1 fruit fly cellular context compared by ENCODE assay signal in the genomic region with DNA sequence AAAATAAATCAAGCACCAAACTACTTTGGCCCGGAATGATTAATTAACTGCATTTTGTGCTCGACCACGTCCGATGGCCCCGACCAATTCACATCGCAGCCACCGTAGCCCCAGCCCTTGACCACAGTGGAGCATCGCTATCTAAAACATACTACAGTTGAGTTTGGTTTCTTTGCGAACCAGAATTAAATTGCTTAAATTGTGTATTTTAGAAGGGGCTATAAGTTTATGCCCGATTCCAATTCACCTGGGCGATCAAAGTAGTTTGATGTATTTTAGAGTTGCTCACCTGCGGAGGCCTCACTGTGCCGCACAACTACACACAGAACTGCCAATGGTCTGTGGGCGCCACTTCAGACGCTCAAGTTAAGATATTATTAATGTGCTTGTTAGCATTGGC.
TF ChIP-seq lines count a peak whose summit lies in the region.

No protein-coding gene starts in this region.

TF ChIP-seq in whole organism, embryonic, 481 proteins besides CTCF, POLR2A, EP300 and RAD21 (continued from another document and continues in another):
- TF ChIP-seq CG2875 (GFP tag; optimal IDR thresholded peaks at IDR 0.05; lab: Kevin White, UChicago) = no peak
- no peak for TF ChIP-seq CG18262 (tag; optimal IDR thresholded peaks at IDR 0.05; lab: Kevin White, UChicago)
- TF ChIP-seq CG9932 (GFP tag; IDR thresholded peaks at IDR 0.05; lab: Robert Waterston, UW) = 0 out of 2 replicates have a peak, but pooled peaks have one; percentile 19
- TF ChIP-seq chinmo (GFP tag; IDR thresholded peaks at IDR 0.05; lab: Robert Waterston, UW; ENCODE audit: partially characterized antibody) = no peak
- TF ChIP-seq chm (GFP tag; IDR thresholded peaks at IDR 0.05; lab: Robert Waterston, UW) = no peak
- no peak for TF ChIP-seq CG3838 (GFP tag; optimal IDR thresholded peaks at IDR 0.05; lab: Kevin White, UChicago)
- no peak for TF ChIP-seq CG11456 (GFP tag; IDR thresholded peaks at IDR 0.05; lab: Robert Waterston, UW)
- no peak for TF ChIP-seq Nf-YC (tag; optimal IDR thresholded peaks at IDR 0.05; lab: Kevin White, UChicago)
- TF ChIP-seq CG9215 (GFP tag; IDR thresholded peaks at IDR 0.05; lab: Robert Waterston, UW) = peak; percentile 30; the same call in 1 of the 2 replicates
- 0 out of 2 replicates have a peak, but pooled peaks have one; percentile 9 for TF ChIP-seq Ptx1 (GFP tag; IDR thresholded peaks at IDR 0.05; lab: Robert Waterston, UW)
- TF ChIP-seq slbo (GFP tag; IDR thresholded peaks at IDR 0.05; lab: Robert Waterston, UW) = peak; percentile 37; the same call in 1 of the 2 replicates
- TF ChIP-seq CHES-1-like (GFP tag; optimal IDR thresholded peaks at IDR 0.05; lab: Kevin White, UChicago) = no peak
- TF ChIP-seq Taf1 (GFP tag; IDR thresholded peaks at IDR 0.05; lab: Robert Waterston, UW) = no peak
- TF ChIP-seq Hey (tag; optimal IDR thresholded peaks at IDR 0.05; lab: Kevin White, UChicago) = no peak
- no peak for TF ChIP-seq slp2 (GFP tag; optimal IDR thresholded peaks at IDR 0.05; lab: Kevin White, UChicago)
- no peak for TF ChIP-seq nau (GFP tag; optimal IDR thresholded peaks at IDR 0.05; lab: Kevin White, UChicago)
- TF ChIP-seq zen (tag; optimal IDR thresholded peaks at IDR 0.05; lab: Kevin White, UChicago) = no peak
- TF ChIP-seq Scr (GFP tag; IDR thresholded peaks at IDR 0.05; lab: Robert Waterston, UW; ENCODE audit: partially characterized antibody) = no peak
- no peak for TF ChIP-seq wor (GFP tag; IDR thresholded peaks at IDR 0.05; lab: Robert Waterston, UW)
- no peak for TF ChIP-seq Fer3 (tag; optimal IDR thresholded peaks at IDR 0.05; lab: Kevin White, UChicago)
- TF ChIP-seq D19A (tag; optimal IDR thresholded peaks at IDR 0.05; lab: Kevin White, UChicago) = no peak
- TF ChIP-seq yki (optimal IDR thresholded peaks at IDR 0.05; lab: Kevin White, UChicago) = no peak
- TF ChIP-seq CG6254 (GFP tag; optimal IDR thresholded peaks at IDR 0.05; lab: Kevin White, UChicago) = no peak
- TF ChIP-seq CG17385 (GFP tag; optimal IDR thresholded peaks at IDR 0.05; lab: Kevin White, UChicago) = no peak
- TF ChIP-seq Atf3 (GFP tag; optimal IDR thresholded peaks at IDR 0.05; lab: Kevin White, UChicago) = no peak
- TF ChIP-seq sima (GFP tag; optimal IDR thresholded peaks at IDR 0.05; lab: Kevin White, UChicago) = no peak
- no peak for TF ChIP-seq CG14710 (tag; optimal IDR thresholded peaks at IDR 0.05; lab: Kevin White, UChicago)
- TF ChIP-seq insv (GFP tag; optimal IDR thresholded peaks at IDR 0.05; lab: Kevin White, UChicago) = no peak
- no peak for TF ChIP-seq H15 (GFP tag; IDR thresholded peaks at IDR 0.05; lab: Robert Waterston, UW)
- no peak for TF ChIP-seq Spps (tag; optimal IDR thresholded peaks at IDR 0.05; lab: Kevin White, UChicago)
- no peak for TF ChIP-seq CG14014 (GFP tag; IDR thresholded peaks at IDR 0.05; lab: Robert Waterston, UW)
- no peak for TF ChIP-seq wek (GFP tag; optimal IDR thresholded peaks at IDR 0.05; lab: Kevin White, UChicago)
- no peak for TF ChIP-seq jumu (GFP tag; optimal IDR thresholded peaks at IDR 0.05; lab: Kevin White, UChicago)
- TF ChIP-seq sens-2 (GFP tag; IDR thresholded peaks at IDR 0.05; lab: Robert Waterston, UW) = no peak
- no peak for TF ChIP-seq sr (GFP tag; IDR thresholded peaks at IDR 0.05; lab: Robert Waterston, UW)
- no peak for TF ChIP-seq CG13775 (GFP tag; optimal IDR thresholded peaks at IDR 0.05; lab: Kevin White, UChicago)
- no peak for TF ChIP-seq al (GFP tag; IDR thresholded peaks at IDR 0.05; lab: Robert Waterston, UW)
- peak; percentile 18; the same call in 1 of the 2 replicates for TF ChIP-seq H2.0 (GFP tag; IDR thresholded peaks at IDR 0.05; lab: Robert Waterston, UW)
- no peak for TF ChIP-seq ems (GFP tag; optimal IDR thresholded peaks at IDR 0.05; lab: Kevin White, UChicago)
- TF ChIP-seq CG1603 (tag; optimal IDR thresholded peaks at IDR 0.05; lab: Kevin White, UChicago) = peak; percentile 26
- no peak for TF ChIP-seq CG4282 (GFP tag; optimal IDR thresholded peaks at IDR 0.05; lab: Kevin White, UChicago)
- peak; percentile 16; the same call in 1 of the 2 replicates for TF ChIP-seq vvl (GFP tag; IDR thresholded peaks at IDR 0.05; lab: Robert Waterston, UW)
- TF ChIP-seq CG12659 (GFP tag; optimal IDR thresholded peaks at IDR 0.05; lab: Kevin White, UChicago) = no peak
- TF ChIP-seq ssp (GFP tag; IDR thresholded peaks at IDR 0.05; lab: Robert Waterston, UW) = no peak
- no peak for TF ChIP-seq HLH4C (GFP tag; IDR thresholded peaks at IDR 0.05; lab: Robert Waterston, UW; ENCODE audit: partially characterized antibody)
- no peak for TF ChIP-seq CG17912 (GFP tag; optimal IDR thresholded peaks at IDR 0.05; lab: Kevin White, UChicago)
- TF ChIP-seq CG31224 (GFP tag; IDR thresholded peaks at IDR 0.05; lab: Robert Waterston, UW) = no peak
- no peak for TF ChIP-seq sd (tag; optimal IDR thresholded peaks at IDR 0.05; lab: Kevin White, UChicago)
- TF ChIP-seq luna (GFP tag; optimal IDR thresholded peaks at IDR 0.05; lab: Kevin White, UChicago) = no peak
- no peak for TF ChIP-seq jing (GFP tag; optimal IDR thresholded peaks at IDR 0.05; lab: Kevin White, UChicago)
- no peak for TF ChIP-seq btn (GFP tag; optimal IDR thresholded peaks at IDR 0.05; lab: Kevin White, UChicago)
- no peak for TF ChIP-seq pho (GFP tag; optimal IDR thresholded peaks at IDR 0.05; lab: Kevin White, UChicago)
- no peak for TF ChIP-seq exex (tag; optimal IDR thresholded peaks at IDR 0.05; lab: Kevin White, UChicago)
- TF ChIP-seq stwl (tag; optimal IDR thresholded peaks at IDR 0.05; lab: Kevin White, UChicago) = no peak
- TF ChIP-seq CG14050 (GFP tag; IDR thresholded peaks at IDR 0.05; lab: Robert Waterston, UW) = no peak
- no peak for TF ChIP-seq Dip2 (GFP tag; IDR thresholded peaks at IDR 0.05; lab: Robert Waterston, UW)
- no peak for TF ChIP-seq ro (GFP tag; IDR thresholded peaks at IDR 0.05; lab: Robert Waterston, UW)
- TF ChIP-seq hbn (GFP tag; IDR thresholded peaks at IDR 0.05; lab: Robert Waterston, UW; ENCODE audit: partially characterized antibody) = no peak
- no peak for TF ChIP-seq emc (GFP tag; optimal IDR thresholded peaks at IDR 0.05; lab: Kevin White, UChicago)
- no peak for TF ChIP-seq C15 (GFP tag; IDR thresholded peaks at IDR 0.05; lab: Robert Waterston, UW)
- no peak for TF ChIP-seq lilli (GFP tag; optimal IDR thresholded peaks at IDR 0.05; lab: Kevin White, UChicago)
- no peak for TF ChIP-seq CG8478 (optimal IDR thresholded peaks at IDR 0.05; lab: Kevin White, UChicago)
- no peak for TF ChIP-seq CG10565 (GFP tag; optimal IDR thresholded peaks at IDR 0.05; lab: Kevin White, UChicago)
- no peak for TF ChIP-seq sug (tag; optimal IDR thresholded peaks at IDR 0.05; lab: Kevin White, UChicago)
- TF ChIP-seq bigmax (GFP tag; optimal IDR thresholded peaks at IDR 0.05; lab: Kevin White, UChicago) = no peak
- TF ChIP-seq Lhr (GFP tag; optimal IDR thresholded peaks at IDR 0.05; lab: Kevin White, UChicago) = no peak
- no peak for TF ChIP-seq trem (tag; optimal IDR thresholded peaks at IDR 0.05; lab: Kevin White, UChicago)
- TF ChIP-seq CG6689 (GFP tag; IDR thresholded peaks at IDR 0.05; lab: Robert Waterston, UW) = no peak
- no peak for TF ChIP-seq slou (GFP tag; optimal IDR thresholded peaks at IDR 0.05; lab: Kevin White, UChicago)
- TF ChIP-seq nmo (GFP tag; optimal IDR thresholded peaks at IDR 0.05; lab: Kevin White, UChicago) = no peak
- TF ChIP-seq CG1792 (GFP tag; optimal IDR thresholded peaks at IDR 0.05; lab: Kevin White, UChicago) = no peak
- TF ChIP-seq Kr (GFP tag; optimal IDR thresholded peaks at IDR 0.05; lab: Kevin White, UChicago) = no peak
- TF ChIP-seq CG4730 (GFP tag; IDR thresholded peaks at IDR 0.05; lab: Robert Waterston, UW) = no peak
- no peak for TF ChIP-seq pfk (GFP tag; optimal IDR thresholded peaks at IDR 0.05; lab: Kevin White, UChicago)
- TF ChIP-seq bowl (GFP tag; IDR thresholded peaks at IDR 0.05; lab: Robert Waterston, UW) = no peak
- TF ChIP-seq E2f1 (GFP tag; IDR thresholded peaks at IDR 0.05; lab: Robert Waterston, UW) = peak; percentile 43; the same call in 1 of the 2 replicates
- TF ChIP-seq CG17612 (GFP tag; IDR thresholded peaks at IDR 0.05; lab: Robert Waterston, UW) = no peak
- TF ChIP-seq CG2116 (GFP tag; optimal IDR thresholded peaks at IDR 0.05; lab: Kevin White, UChicago) = no peak
- no peak for TF ChIP-seq croc (GFP tag; conservative IDR thresholded peaks at IDR 0.05; lab: Robert Waterston, UW)
- no peak for TF ChIP-seq Asciz (GFP tag; optimal IDR thresholded peaks at IDR 0.05; lab: Kevin White, UChicago)
- no peak for TF ChIP-seq pros (GFP tag; optimal IDR thresholded peaks at IDR 0.05; lab: Kevin White, UChicago)
- no peak for TF ChIP-seq HmgD (GFP tag; optimal IDR thresholded peaks at IDR 0.05; lab: Kevin White, UChicago)
- no peak for TF ChIP-seq chn (GFP tag; optimal IDR thresholded peaks at IDR 0.05; lab: Kevin White, UChicago)
- no peak for TF ChIP-seq CG12744 (GFP tag; optimal IDR thresholded peaks at IDR 0.05; lab: Kevin White, UChicago)
- no peak for TF ChIP-seq CG8388 (GFP tag; optimal IDR thresholded peaks at IDR 0.05; lab: Kevin White, UChicago)
- TF ChIP-seq NFAT (GFP tag; IDR thresholded peaks at IDR 0.05; lab: Robert Waterston, UW) = no peak
- no peak for TF ChIP-seq vnd (GFP tag; IDR thresholded peaks at IDR 0.05; lab: Robert Waterston, UW; ENCODE audit: partially characterized antibody)
- TF ChIP-seq sqz (GFP tag; optimal IDR thresholded peaks at IDR 0.05; lab: Kevin White, UChicago) = no peak
- no peak for TF ChIP-seq CG15479 (GFP tag; optimal IDR thresholded peaks at IDR 0.05; lab: Kevin White, UChicago)
- peak; percentile 48; the same call in 1 of the 2 replicates for TF ChIP-seq ttk (GFP tag; IDR thresholded peaks at IDR 0.05; lab: Robert Waterston, UW)
- no peak for TF ChIP-seq Oaz (GFP tag; IDR thresholded peaks at IDR 0.05; lab: Robert Waterston, UW)
- TF ChIP-seq sc (optimal IDR thresholded peaks at IDR 0.05; lab: Kevin White, UChicago) = no peak
- TF ChIP-seq sc (GFP tag; optimal IDR thresholded peaks at IDR 0.05; lab: Kevin White, UChicago) = no peak
- TF ChIP-seq Xrp1 (GFP tag; IDR thresholded peaks at IDR 0.05; lab: Robert Waterston, UW) = no peak
- peak; percentile 17; the same call in 1 of the 2 replicates for TF ChIP-seq ranshi (GFP tag; IDR thresholded peaks at IDR 0.05; lab: Robert Waterston, UW)
- TF ChIP-seq CG17328 (GFP tag; IDR thresholded peaks at IDR 0.05; lab: Robert Waterston, UW) = no peak
- no peak for TF ChIP-seq CG15696 (tag; optimal IDR thresholded peaks at IDR 0.05; lab: Kevin White, UChicago)
- no peak for TF ChIP-seq Doc3 (GFP tag; IDR thresholded peaks at IDR 0.05; lab: Robert Waterston, UW; ENCODE audit: partially characterized antibody)
- no peak for TF ChIP-seq phol (tag; optimal IDR thresholded peaks at IDR 0.05; lab: Kevin White, UChicago)
- TF ChIP-seq Eip74EF (GFP tag; optimal IDR thresholded peaks at IDR 0.05; lab: Kevin White, UChicago) = no peak
- TF ChIP-seq CG12071 (GFP tag; optimal IDR thresholded peaks at IDR 0.05; lab: Kevin White, UChicago) = no peak
- TF ChIP-seq aop (GFP tag; IDR thresholded peaks at IDR 0.05; lab: Robert Waterston, UW) = no peak
- no peak for TF ChIP-seq Meics (GFP tag; optimal IDR thresholded peaks at IDR 0.05; lab: Kevin White, UChicago)
- no peak for TF ChIP-seq dmrt11E (tag; optimal IDR thresholded peaks at IDR 0.05; lab: Kevin White, UChicago)
- TF ChIP-seq Antp (GFP tag; optimal IDR thresholded peaks at IDR 0.05; lab: Kevin White, UChicago) = peak; percentile 9
- TF ChIP-seq wdn (GFP tag; IDR thresholded peaks at IDR 0.05; lab: Robert Waterston, UW) = no peak
- TF ChIP-seq onecut (GFP tag; IDR thresholded peaks at IDR 0.05; lab: Robert Waterston, UW) = no peak
- TF ChIP-seq Hr51 (GFP tag; optimal IDR thresholded peaks at IDR 0.05; lab: Kevin White, UChicago) = no peak
- TF ChIP-seq gsb (GFP tag; IDR thresholded peaks at IDR 0.05; lab: Robert Waterston, UW) = no peak
- no peak for TF ChIP-seq Chrac-16 (GFP tag; optimal IDR thresholded peaks at IDR 0.05; lab: Kevin White, UChicago)
- TF ChIP-seq schlank (tag; optimal IDR thresholded peaks at IDR 0.05; lab: Kevin White, UChicago) = no peak
- TF ChIP-seq br (optimal IDR thresholded peaks at IDR 0.05; lab: Kevin White, UChicago) = no peak
- TF ChIP-seq tap (tag; optimal IDR thresholded peaks at IDR 0.05; lab: Kevin White, UChicago) = no peak
- no peak for TF ChIP-seq Atf-2 (GFP tag; optimal IDR thresholded peaks at IDR 0.05; lab: Kevin White, UChicago)
- no peak for TF ChIP-seq CG31388 (GFP tag; optimal IDR thresholded peaks at IDR 0.05; lab: Kevin White, UChicago)
- no peak for TF ChIP-seq psq (GFP tag; optimal IDR thresholded peaks at IDR 0.05; lab: Kevin White, UChicago)
- TF ChIP-seq CG3726 (GFP tag; IDR thresholded peaks at IDR 0.05; lab: Robert Waterston, UW) = no peak
- TF ChIP-seq CrebB (tag; optimal IDR thresholded peaks at IDR 0.05; lab: Kevin White, UChicago) = no peak
- no peak for TF ChIP-seq Opbp (GFP tag; IDR thresholded peaks at IDR 0.05; lab: Robert Waterston, UW; ENCODE audit: partially characterized antibody)
- no peak for TF ChIP-seq Max (GFP tag; optimal IDR thresholded peaks at IDR 0.05; lab: Kevin White, UChicago)
- no peak for TF ChIP-seq NK7.1 (GFP tag; optimal IDR thresholded peaks at IDR 0.05; lab: Kevin White, UChicago)
- TF ChIP-seq CG11560 (tag; IDR thresholded peaks at IDR 0.05; lab: Robert Waterston, UW) = no peak
- no peak for TF ChIP-seq grn (GFP tag; optimal IDR thresholded peaks at IDR 0.05; lab: Kevin White, UChicago)
- no peak for TF ChIP-seq dpn (GFP tag; optimal IDR thresholded peaks at IDR 0.05; lab: Kevin White, UChicago)
- TF ChIP-seq Dp (GFP tag; optimal IDR thresholded peaks at IDR 0.05; lab: Kevin White, UChicago) = no peak
- 0 out of 2 replicates have a peak, but pooled peaks have one; percentile 14 for TF ChIP-seq CG14441 (GFP tag; IDR thresholded peaks at IDR 0.05; lab: Robert Waterston, UW)
- TF ChIP-seq CG1233 (GFP tag; optimal IDR thresholded peaks at IDR 0.05; lab: Kevin White, UChicago) = no peak
- TF ChIP-seq CG7271 (tag; optimal IDR thresholded peaks at IDR 0.05; lab: Kevin White, UChicago) = no peak
- no peak for TF ChIP-seq CG7745 (tag; optimal IDR thresholded peaks at IDR 0.05; lab: Kevin White, UChicago)
- TF ChIP-seq odd (GFP tag; optimal IDR thresholded peaks at IDR 0.05; lab: Kevin White, UChicago) = no peak
- TF ChIP-seq sna (GFP tag; IDR thresholded peaks at IDR 0.05; lab: Robert Waterston, UW; ENCODE audit: partially characterized antibody) = no peak
- no peak for TF ChIP-seq fd102C (GFP tag; optimal IDR thresholded peaks at IDR 0.05; lab: Kevin White, UChicago)
- TF ChIP-seq otp (GFP tag; IDR thresholded peaks at IDR 0.05; lab: Robert Waterston, UW) = no peak
- TF ChIP-seq Hmr (GFP tag; optimal IDR thresholded peaks at IDR 0.05; lab: Kevin White, UChicago) = no peak
